Fruit fly (Drosophila melanogaster): ENCODE results near the gene msk.

- TF ChIP-seq Lpt (GFP tag; optimal IDR thresholded peaks at IDR 0.05), result no peak
- TF ChIP-seq CG10321 (GFP tag; IDR thresholded peaks at IDR 0.05), result no peak
- TF ChIP-seq CkIIα-i1 (GFP tag; IDR thresholded peaks at IDR 0.05), result no peak
- TF ChIP-seq eve (GFP tag; optimal IDR thresholded peaks at IDR 0.05), result no peak
- TF ChIP-seq CG8478 (optimal IDR thresholded peaks at IDR 0.05), result no peak
- TF ChIP-seq CG1529 (GFP tag; optimal IDR thresholded peaks at IDR 0.05), result no peak
- TF ChIP-seq Six4 (GFP tag; optimal IDR thresholded peaks at IDR 0.05), result no peak
- TF ChIP-seq scrt (GFP tag; optimal IDR thresholded peaks at IDR 0.05), result no peak
- no peak for TF ChIP-seq CG10267 (tag; optimal IDR thresholded peaks at IDR 0.05)
- no peak for TF ChIP-seq sob (GFP tag; IDR thresholded peaks at IDR 0.05)
- no peak for TF ChIP-seq ash1 (GFP tag; optimal IDR thresholded peaks at IDR 0.05)
- no peak for TF ChIP-seq eyg (GFP tag; optimal IDR thresholded peaks at IDR 0.05)
- TF ChIP-seq Elba2 (GFP tag; optimal IDR thresholded peaks at IDR 0.05), result no peak
- TF ChIP-seq so (GFP tag; IDR thresholded peaks at IDR 0.05), result no peak
Measured at dm6 chr3L:8155324-8155723, 39.3 kb downstream of the msk start.

Data from whole organism, embryonic.